Worm (Caenorhabditis elegans) whole organism, L4/young adult: Measurements from ENCODE around the gene mdt-10.

ENCODE experiments used
- W03F9.2 ChIP-seq: fragments of 150-350 bp; optimal IDR thresholded peaks from 2 replicates; lab custom pipeline; 2014; ENCODE audit warnings: missing biosample characterization, missing genetic modification characterization
- dao-5 ChIP-seq: sonication (generic microtip); optimal IDR thresholded peaks from 2 replicates; lab custom pipeline; 2016; ENCODE audit warnings: missing genotype, missing genetic modification characterization, moderate library complexity, missing compliant biosample characterization
- him-1 ChIP-seq: sonication (generic microtip); optimal IDR thresholded peaks from 2 replicates; lab custom pipeline; 2016; ENCODE audit warnings: missing genotype, missing genetic modification reagents, missing genetic modification characterization, missing compliant biosample characterization

ce11 chrII:7892761-7893272 lies 38.0 kb upstream of the mdt-10 start, which contains the start of gene ptc-1:
- TF ChIP-seq W03F9.2 (tag; lab: Kevin White, UChicago) (no peak), him-1 (tag; lab: Kevin White, UChicago) (no peak), dao-5 (tag; lab: Kevin White, UChicago) (no peak)
